Fruit fly (Drosophila melanogaster): ENCODE results near the gene Usp12-46.
A peak's percentile ranks its signal among the peaks of the same experiment; 100 is the strongest.

Usp12-46 gene

dm6 chr3R:22724149-22724973 lies 26.3 kb upstream of the Usp12-46 start, which contains the start of gene Irp-1A (continued):
- TF ChIP-seq CG6175 (GFP tag; IDR thresholded peaks at IDR 0.05) = no peak
- peak; percentile 51 to 69 for TF ChIP-seq dpn (GFP tag; optimal IDR thresholded peaks at IDR 0.05)
- peak; percentile 5; the same call in 1 of the 2 replicates for TF ChIP-seq CG4360 (GFP tag; IDR thresholded peaks at IDR 0.05)
- TF ChIP-seq CG11398 (GFP tag; optimal IDR thresholded peaks at IDR 0.05) = no peak
- no peak for TF ChIP-seq MTF-1 (GFP tag; optimal IDR thresholded peaks at IDR 0.05; ENCODE audit: borderline replicate concordance)
- peak; percentile 43 for TF ChIP-seq CG32767 (GFP tag; IDR thresholded peaks at IDR 0.05)
- TF ChIP-seq CG16779 (GFP tag; IDR thresholded peaks at IDR 0.05) = no peak
- TF ChIP-seq insv (GFP tag; optimal IDR thresholded peaks at IDR 0.05) = peak in 1 of 2 experiments; percentile 6
- no peak for TF ChIP-seq CG3726 (GFP tag; IDR thresholded peaks at IDR 0.05)
- TF ChIP-seq Nf-YA (GFP tag; IDR thresholded peaks at IDR 0.05) = peak; percentile 15; the same call in 1 of the 2 replicates
- no peak for TF ChIP-seq NC2α (GFP tag; optimal IDR thresholded peaks at IDR 0.05)
- TF ChIP-seq Doc2 (GFP tag; IDR thresholded peaks at IDR 0.05) = no peak
- TF ChIP-seq z (GFP tag; IDR thresholded peaks at IDR 0.05) = no peak
- TF ChIP-seq Dip3 (GFP tag; optimal IDR thresholded peaks at IDR 0.05) = no peak
- TF ChIP-seq her (GFP tag; optimal IDR thresholded peaks at IDR 0.05) = peak; percentile 34
- peak; percentile 40 for TF ChIP-seq CG15011 (GFP tag; optimal IDR thresholded peaks at IDR 0.05)
- no peak for TF ChIP-seq kni (GFP tag; optimal IDR thresholded peaks at IDR 0.05)
- TF ChIP-seq CG43689 (GFP tag; IDR thresholded peaks at IDR 0.05) = no peak
- peak; percentile 42; the same call in 1 of the 2 replicates for TF ChIP-seq CG9215 (GFP tag; IDR thresholded peaks at IDR 0.05)
- TF ChIP-seq crol (GFP tag; IDR thresholded peaks at IDR 0.05) = no peak
- no peak for TF ChIP-seq CTCF (GFP tag; optimal IDR thresholded peaks at IDR 0.05)
- peak; percentile 23 for TF ChIP-seq CG9609 (GFP tag; optimal IDR thresholded peaks at IDR 0.05)
- TF ChIP-seq HLH3B (GFP tag; IDR thresholded peaks at IDR 0.05) = peak; percentile 87
- TF ChIP-seq Six4 (GFP tag; optimal IDR thresholded peaks at IDR 0.05) = peak; percentile 71
- peak; percentile 35 for TF ChIP-seq nom (GFP tag; optimal IDR thresholded peaks at IDR 0.05)
- TF ChIP-seq CG30403 (GFP tag; optimal IDR thresholded peaks at IDR 0.05) = peak; percentile 79
- peak; percentile 54 for TF ChIP-seq CrebB (tag; optimal IDR thresholded peaks at IDR 0.05)
- no peak for TF ChIP-seq CG14965 (GFP tag; optimal IDR thresholded peaks at IDR 0.05; ENCODE audit: borderline replicate concordance)
- no peak for TF ChIP-seq Bteb2 (GFP tag; optimal IDR thresholded peaks at IDR 0.05)
- no peak for TF ChIP-seq br (optimal IDR thresholded peaks at IDR 0.05)
- TF ChIP-seq ab (GFP tag; optimal IDR thresholded peaks at IDR 0.05) = no peak
- peak; percentile 59 for TF ChIP-seq CG12942 (GFP tag; optimal IDR thresholded peaks at IDR 0.05)
- no peak for TF ChIP-seq pita (GFP tag; optimal IDR thresholded peaks at IDR 0.05)
- TF ChIP-seq dati (GFP tag; IDR thresholded peaks at IDR 0.05) = no peak

- TF ChIP-seq Chrac-16 (GFP tag; optimal IDR thresholded peaks at IDR 0.05) (no peak), CG6272 (GFP tag; IDR thresholded peaks at IDR 0.05) (peak; percentile 24; the same call in 1 of the 2 replicates), Bgb (GFP tag; IDR thresholded peaks at IDR 0.05; ENCODE audit: partially characterized antibody) (peak; percentile 75), dm (GFP tag; optimal IDR thresholded peaks at IDR 0.05) (peak; percentile 30), Xbp1 (GFP tag; optimal IDR thresholded peaks at IDR 0.05) (peak; percentile 30), CG12659 (GFP tag; optimal IDR thresholded peaks at IDR 0.05) (peak; percentile 33), CG12391 (tag; optimal IDR thresholded peaks at IDR 0.05) (no peak), CG1647 (GFP tag; optimal IDR thresholded peaks at IDR 0.05) (no peak), CG11696 (GFP tag; IDR thresholded peaks at IDR 0.05) (no peak), pzg (GFP tag; optimal IDR thresholded peaks at IDR 0.05) (peak; percentile 51), CG2129 (GFP tag; IDR thresholded peaks at IDR 0.05; ENCODE audit: partially characterized antibody) (peak; percentile 11), CG14667 (GFP tag; IDR thresholded peaks at IDR 0.05) (0 out of 2 replicates have a peak, but pooled peaks have one; percentile 8), Hr51 (GFP tag; optimal IDR thresholded peaks at IDR 0.05) (peak in 1 of 2 experiments; percentile 31), CG8290 (GFP tag; optimal IDR thresholded peaks at IDR 0.05) (no peak), CG8290 (tag; optimal IDR thresholded peaks at IDR 0.05) (peak in 1 of 2 experiments; percentile 1), bcd (GFP tag; optimal IDR thresholded peaks at IDR 0.05) (peak; percentile 28), CG31441 (GFP tag; IDR thresholded peaks at IDR 0.05) (peak; percentile 58; the same call in 1 of the 2 replicates)
These were observed 24.5 kb upstream of the Usp12-46 start, which contains the start of gene RNF220 for dm6 chr3R:22726031-22726770. Gene RNF220 (minus strand): TSS chr3R:22726414.

All from whole organism, embryonic.